Worm (Caenorhabditis elegans) whole organism, early embryonic: Measurements from ENCODE around the gene W04E12.3.

Experiments used
- F13C5.2 ChIP-seq: sonication (generic microtip); optimal IDR thresholded peaks from 2 replicates; lab custom pipeline; 2017; ENCODE audit warnings: mild to moderate bottlenecking, missing genetic modification characterization, inconsistent platforms, missing compliant biosample characterization
- ama-1 ChIP-seq: fragments of 150-350 bp; optimal IDR thresholded peaks from 2 replicates; lab custom pipeline; 2014
- flt-1 ChIP-seq: fragments of 200-800 bp; sonication (Bioruptor generic); IDR thresholded peaks from 2 replicates; pipeline ENCODE4 v1.3.6; 2022; ENCODE audit warnings: missing genetic modification characterization, missing compliant biosample characterization
- pes-1 ChIP-seq: fragments of 200-800 bp; sonication (Bioruptor generic); IDR thresholded peaks from 2 replicates; pipeline ENCODE4 v1.3.6; 2022; ENCODE audit warnings: missing genetic modification reagents, missing genetic modification characterization, missing compliant biosample characterization

DNA sequence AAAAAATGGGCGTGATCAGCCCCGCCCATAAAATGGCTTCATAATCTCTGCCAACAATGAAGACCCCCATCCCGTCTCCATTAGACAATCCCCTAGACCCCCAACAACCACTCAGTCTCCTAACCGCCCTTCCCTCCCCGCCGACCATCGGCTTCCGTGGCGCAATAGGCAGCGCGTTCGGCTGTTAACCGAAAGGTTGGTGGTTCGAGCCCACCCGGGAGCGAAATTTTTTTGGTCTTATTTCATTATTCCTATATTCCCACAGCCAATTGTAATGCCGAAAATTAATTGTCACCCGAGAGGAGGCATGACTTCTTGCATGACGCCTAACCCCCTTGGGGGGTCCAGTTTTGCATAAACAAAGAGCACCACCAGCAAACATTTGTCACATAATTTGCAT lies 18.9 kb upstream of the W04E12.3 start:
- TF ChIP-seq ama-1 (lab: Kevin White, UChicago), result no peak
- TF ChIP-seq F13C5.2 (tag; lab: Kevin White, UChicago), result peak; percentile 78
- peak; percentile 89 for TF ChIP-seq pes-1 (GFP tag; lab: Robert Waterston, UW)
- peak; percentile 85 for TF ChIP-seq flt-1 (GFP tag; lab: Robert Waterston, UW)
